Fruit fly (Drosophila melanogaster) whole organism, adult: ENCODE data around the gene mthl12.

ENCODE experiments used
- Clk ChIP-seq: fragments of 200-800 bp; sonication (Bioruptor generic); optimal IDR thresholded peaks from 2 replicates; lab custom pipeline; 2017; ENCODE audit warnings: missing biosample characterization, missing genetic modification characterization
- pad ChIP-seq: fragments of 200-800 bp; sonication (Bioruptor generic); optimal IDR thresholded peaks from 3 replicates; lab custom pipeline; 2017; ENCODE audit warnings: missing biosample characterization, missing genetic modification characterization, mild to moderate bottlenecking, moderate library complexity, missing genetic modification reagents
- tj ChIP-seq: fragments of 200-800 bp; sonication (Bioruptor generic); optimal IDR thresholded peaks from 3 replicates; lab custom pipeline; 2017; ENCODE audit warnings: missing biosample characterization, mild to moderate bottlenecking, missing genetic modification characterization, moderate library complexity

dm6 chr3R:13333031-13333430 is 20.4 kb upstream of the mthl12 start:
- TF ChIP-seq Clk (GFP tag; lab: Kevin White, UChicago) (no peak), pad (GFP tag; lab: Kevin White, UChicago) (no peak), tj (GFP tag; lab: Kevin White, UChicago) (no peak)
